Fruit fly (Drosophila melanogaster) whole organism, prepupa: ENCODE results near the gene CG6689.

Experiments
- Blimp-1 ChIP-seq: fragments of 200-800 bp; sonication (Bioruptor generic); optimal IDR thresholded peaks from 3 replicates; lab custom pipeline; 2017; ENCODE audit warnings: missing biosample characterization, missing genetic modification characterization, mild to moderate bottlenecking, moderate library complexity, missing genetic modification reagents
- CG10631 ChIP-seq: fragments of 200-800 bp; sonication (Bioruptor generic); optimal IDR thresholded peaks from 2 replicates; lab custom pipeline; 2016; ENCODE audit warnings: missing biosample characterization, missing genetic modification characterization
- CG10669 ChIP-seq: fragments of 200-800 bp; sonication (Bioruptor generic); optimal IDR thresholded peaks from 3 replicates; lab custom pipeline; 2018; ENCODE audit warnings: missing biosample characterization, mild to moderate bottlenecking, missing genetic modification characterization, moderate library complexity
- CG11294 ChIP-seq: fragments of 200-800 bp; sonication (Bioruptor generic); IDR thresholded peaks from 2 replicates; pipeline ENCODE4 v1.3.6; 2022; ENCODE audit warnings: missing biosample characterization, missing genetic modification characterization
- CG11762 ChIP-seq: fragments of 200-800 bp; sonication (Bioruptor generic); optimal IDR thresholded peaks from 3 replicates; lab custom pipeline; 2016; ENCODE audit warnings: missing biosample characterization, missing genetic modification characterization; ENCODE audit not compliant: insufficient read depth
- CG11902 ChIP-seq: fragments of 200-800 bp; sonication (Bioruptor generic); optimal IDR thresholded peaks from 3 replicates; lab custom pipeline; 2016; ENCODE audit warnings: missing biosample characterization, missing genetic modification characterization
- CG15336 ChIP-seq: fragments of 200-800 bp; sonication (Bioruptor generic); IDR thresholded peaks from 2 replicates; pipeline ENCODE4 v1.3.6; 2022; ENCODE audit warnings: missing biosample characterization, missing genetic modification characterization
- CG1621 ChIP-seq: fragments of 200-800 bp; sonication (Bioruptor generic); optimal IDR thresholded peaks from 3 replicates; lab custom pipeline; 2018; ENCODE audit warnings: missing biosample characterization, mild to moderate bottlenecking, missing genetic modification characterization
- CG16779 ChIP-seq: fragments of 200-800 bp; sonication (Bioruptor generic); optimal IDR thresholded peaks from 3 replicates; lab custom pipeline; 2017; ENCODE audit warnings: missing biosample characterization, mild to moderate bottlenecking, missing genetic modification characterization
- CG3032 ChIP-seq: fragments of 200-800 bp; optimal IDR thresholded peaks from 2 replicates; lab custom pipeline; 2019; ENCODE audit warnings: missing biosample characterization, mild to moderate bottlenecking, missing genetic modification characterization, moderate library complexity
- CG31627 ChIP-seq: fragments of 200-800 bp; sonication (Bioruptor generic); optimal IDR thresholded peaks from 3 replicates; lab custom pipeline; 2016; ENCODE audit warnings: missing biosample characterization, missing genetic modification characterization
- CG32006 ChIP-seq: fragments of 200-800 bp; sonication (Bioruptor generic); optimal IDR thresholded peaks from 3 replicates; lab custom pipeline; 2017; ENCODE audit warnings: missing biosample characterization, mild to moderate bottlenecking, missing genetic modification characterization
- CG34406 ChIP-seq: fragments of 200-800 bp; sonication (Bioruptor generic); optimal IDR thresholded peaks from 3 replicates; lab custom pipeline; 2016; ENCODE audit warnings: missing biosample characterization, missing genetic modification characterization
- CG4318 ChIP-seq: fragments of 200-800 bp; sonication (Bioruptor generic); optimal IDR thresholded peaks from 3 replicates; lab custom pipeline; 2017; ENCODE audit warnings: missing biosample characterization, mild to moderate bottlenecking, missing genetic modification characterization
- CG6163 ChIP-seq: fragments of 200-800 bp; sonication (Bioruptor generic); IDR thresholded peaks from 3 replicates; pipeline ENCODE4 v1.3.6; 2022; ENCODE audit warnings: missing biosample characterization, missing genetic modification characterization
- CG6276 ChIP-seq: fragments of 200-800 bp; sonication (Bioruptor generic); optimal IDR thresholded peaks from 2 replicates; lab custom pipeline; 2017; ENCODE audit warnings: missing biosample characterization, mild to moderate bottlenecking, missing genetic modification characterization
- CG6792 ChIP-seq: fragments of 200-800 bp; sonication (Bioruptor generic); optimal IDR thresholded peaks from 3 replicates; lab custom pipeline; 2016; ENCODE audit warnings: missing biosample characterization, missing genetic modification characterization
- CG6808 ChIP-seq: fragments of 200-800 bp; sonication (Bioruptor generic); optimal IDR thresholded peaks from 3 replicates; lab custom pipeline; 2017; ENCODE audit warnings: missing biosample characterization, missing genetic modification characterization, mild to moderate bottlenecking, moderate library complexity, missing genetic modification reagents
- CG6854 ChIP-seq: fragments of 200-800 bp; sonication (Bioruptor generic); optimal IDR thresholded peaks from 2 replicates; lab custom pipeline; 2017; ENCODE audit warnings: missing biosample characterization, mild to moderate bottlenecking, missing genetic modification characterization
- CG7368 ChIP-seq: fragments of 200-800 bp; sonication (Bioruptor generic); optimal IDR thresholded peaks from 3 replicates; lab custom pipeline; 2016; ENCODE audit warnings: missing biosample characterization, missing genetic modification characterization
- CG8319 ChIP-seq: fragments of 200-800 bp; sonication (Bioruptor generic); optimal IDR thresholded peaks from 3 replicates; lab custom pipeline; 2016; ENCODE audit warnings: missing biosample characterization, missing genetic modification characterization
- CG9139 ChIP-seq: fragments of 200-800 bp; sonication (Bioruptor generic); optimal IDR thresholded peaks from 3 replicates; lab custom pipeline; 2017; ENCODE audit warnings: missing biosample characterization, mild to moderate bottlenecking, missing genetic modification characterization
- Eip75B ChIP-seq: fragments of 200-800 bp; sonication (Bioruptor generic); optimal IDR thresholded peaks from 3 replicates; lab custom pipeline; 2016; ENCODE audit warnings: missing biosample characterization, missing genetic modification characterization
- Eip78C ChIP-seq: fragments of 200-800 bp; sonication (Bioruptor generic); peaks from one replicate; lab custom pipeline; 2016; ENCODE audit warnings: missing biosample characterization, missing genetic modification characterization
- Eip93F ChIP-seq: fragments of 200-800 bp; sonication (Bioruptor generic); optimal IDR thresholded peaks from 2 replicates; lab custom pipeline; 2016; ENCODE audit warnings: missing biosample characterization, mild to moderate bottlenecking, missing genetic modification characterization
- Ets21C ChIP-seq: fragments of 200-800 bp; sonication (Bioruptor generic); optimal IDR thresholded peaks from 3 replicates; lab custom pipeline; 2016; ENCODE audit warnings: missing biosample characterization, missing genetic modification characterization
- Ets96B ChIP-seq: fragments of 200-800 bp; optimal IDR thresholded peaks from 2 replicates; lab custom pipeline; 2019; ENCODE audit warnings: missing biosample characterization, mild to moderate bottlenecking, missing genetic modification characterization, moderate library complexity
- Gug ChIP-seq: fragments of 200-800 bp; sonication (Bioruptor generic); IDR thresholded peaks from 2 replicates; pipeline ENCODE4 v1.3.6; 2022; ENCODE audit warnings: missing biosample characterization, missing genetic modification characterization
- Hr38 ChIP-seq: sonication (Bioruptor generic); optimal IDR thresholded peaks from 2 replicates; lab custom pipeline; 2016; ENCODE audit warnings: missing biosample characterization, missing genetic modification characterization
- Hr39 ChIP-seq: fragments of 200-800 bp; sonication (Bioruptor generic); optimal IDR thresholded peaks from 2 replicates; lab custom pipeline; 2016; ENCODE audit warnings: missing biosample characterization, missing genetic modification characterization
- Hr4 ChIP-seq: fragments of 200-800 bp; sonication (Bioruptor generic); optimal IDR thresholded peaks from 3 replicates; lab custom pipeline; 2016; ENCODE audit warnings: missing biosample characterization, missing genetic modification characterization
- Lpt ChIP-seq: fragments of 200-800 bp; sonication (Bioruptor generic); optimal IDR thresholded peaks from 3 replicates; lab custom pipeline; 2016; ENCODE audit warnings: missing biosample characterization, missing genetic modification characterization
- Met ChIP-seq: fragments of 200-800 bp; sonication (Bioruptor generic); optimal IDR thresholded peaks from 3 replicates; lab custom pipeline; 2016; ENCODE audit warnings: missing biosample characterization, missing genetic modification characterization
- OdsH ChIP-seq: fragments of 200-800 bp; sonication (Bioruptor generic); optimal IDR thresholded peaks from 3 replicates; lab custom pipeline; 2016; ENCODE audit warnings: missing biosample characterization, missing genetic modification characterization
- Smox ChIP-seq: fragments of 200-800 bp; sonication (Bioruptor generic); optimal IDR thresholded peaks from 3 replicates; lab custom pipeline; 2016; ENCODE audit warnings: missing biosample characterization, missing genetic modification characterization
- Sox14 ChIP-seq: fragments of 200-800 bp; sonication (Bioruptor generic); optimal IDR thresholded peaks from 3 replicates; lab custom pipeline; 2016; ENCODE audit warnings: missing biosample characterization, missing genetic modification characterization
- Sox15 ChIP-seq: fragments of 200-800 bp; sonication (Bioruptor generic); optimal IDR thresholded peaks from 3 replicates; lab custom pipeline; 2016; ENCODE audit warnings: missing biosample characterization, missing genetic modification characterization
- achi ChIP-seq: fragments of 200-800 bp; sonication (Bioruptor generic); optimal IDR thresholded peaks from 3 replicates; lab custom pipeline; 2016; ENCODE audit warnings: missing biosample characterization, missing genetic modification characterization
- acj6 ChIP-seq: fragments of 200-800 bp; sonication (Bioruptor generic); optimal IDR thresholded peaks from 3 replicates; lab custom pipeline; 2016; ENCODE audit warnings: missing biosample characterization, missing genetic modification characterization
- cyc ChIP-seq: fragments of 200-800 bp; sonication (Bioruptor generic); optimal IDR thresholded peaks from 3 replicates; lab custom pipeline; 2016; ENCODE audit warnings: missing biosample characterization, missing genetic modification characterization
- dac ChIP-seq: fragments of 200-800 bp; sonication (Bioruptor generic); optimal IDR thresholded peaks from 2 replicates; lab custom pipeline; 2017; ENCODE audit warnings: missing biosample characterization, mild to moderate bottlenecking, missing genetic modification characterization
- dsx ChIP-seq: fragments of 200-800 bp; optimal IDR thresholded peaks from 3 replicates; lab custom pipeline; 2019; ENCODE audit warnings: missing biosample characterization, mild to moderate bottlenecking, missing genetic modification characterization, moderate library complexity; ENCODE audit not compliant: poor library complexity, severe bottlenecking
- eg ChIP-seq: fragments of 200-800 bp; sonication (Bioruptor generic); IDR thresholded peaks from 3 replicates; pipeline ENCODE4 v1.3.6; 2022; ENCODE audit warnings: missing biosample characterization, missing genetic modification characterization
- esn ChIP-seq: fragments of 200-800 bp; sonication (Bioruptor generic); optimal IDR thresholded peaks from 2 replicates; lab custom pipeline; 2016; ENCODE audit warnings: missing biosample characterization, mild to moderate bottlenecking, missing genetic modification characterization, moderate library complexity
- fd85E ChIP-seq: fragments of 200-800 bp; sonication (Bioruptor generic); optimal IDR thresholded peaks from 3 replicates; lab custom pipeline; 2016; ENCODE audit warnings: missing biosample characterization, missing genetic modification characterization
- fkh ChIP-seq: fragments of 200-800 bp; sonication (Bioruptor generic); optimal IDR thresholded peaks from 3 replicates; lab custom pipeline; 2017; ENCODE audit warnings: missing biosample characterization, mild to moderate bottlenecking, missing genetic modification characterization, moderate library complexity
- lz ChIP-seq: fragments of 200-800 bp; sonication (Bioruptor generic); optimal IDR thresholded peaks from 3 replicates; lab custom pipeline; 2016; ENCODE audit warnings: missing biosample characterization, missing genetic modification characterization
- pdm3 ChIP-seq: fragments of 200-800 bp; sonication (Bioruptor generic); optimal IDR thresholded peaks from 3 replicates; lab custom pipeline; 2016; ENCODE audit warnings: missing biosample characterization, missing genetic modification characterization
- salr ChIP-seq, 2 experiments: fragments of 200-800 bp; sonication (Bioruptor generic); optimal IDR thresholded peaks; 3 replicates each; lab custom pipeline; 2016 to 2018; ENCODE audit warnings: missing biosample characterization in 2 of 2, missing genetic modification characterization in 2 of 2, mild to moderate bottlenecking in 1 of 2
- spab ChIP-seq: fragments of 200-800 bp; sonication (Bioruptor generic); optimal IDR thresholded peaks from 2 replicates; lab custom pipeline; 2017; ENCODE audit warnings: missing biosample characterization, mild to moderate bottlenecking, missing genetic modification characterization, missing genetic modification reagents
- ss ChIP-seq, 2 experiments: fragments of 200-800 bp; sonication (Bioruptor generic); optimal IDR thresholded peaks; 2 replicates in 1 of 2; 3 replicates in 1 of 2; lab custom pipeline; 2017 to 2018; ENCODE audit warnings: mild to moderate bottlenecking in 2 of 2, missing biosample characterization in 2 of 2, missing genetic modification characterization in 2 of 2, moderate library complexity in 1 of 2
- svp ChIP-seq: fragments of 200-800 bp; sonication (Bioruptor generic); peaks from one replicate; lab custom pipeline; 2016; ENCODE audit warnings: missing biosample characterization, missing genetic modification characterization

Gene CG6689

DNA sequence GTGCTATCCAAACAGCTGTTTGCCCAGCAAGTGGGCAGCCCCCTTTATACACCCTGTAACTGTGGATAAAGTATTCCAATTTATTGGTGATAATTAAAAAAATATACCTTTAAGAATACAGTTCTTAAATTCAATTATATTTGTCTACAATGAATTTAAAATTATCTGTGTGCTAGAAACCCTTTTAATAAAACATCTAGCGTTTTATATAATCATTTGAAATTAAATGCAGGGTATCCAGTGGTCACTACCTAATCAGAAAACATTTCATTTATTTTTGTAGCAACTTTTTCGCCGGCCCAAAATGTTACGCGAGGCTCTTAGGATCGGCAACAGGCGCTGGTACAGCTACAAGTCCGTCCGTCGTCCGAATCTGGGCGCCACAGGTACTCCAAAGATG is 6.6 kb upstream of the CG6689 start, which contains the start of gene CG17726:
Gene CG17726, plus strand, starts transcription at position 267 of the 400 bp plus-strand sequence.
- TF ChIP-seq CG32006 (GFP tag; lab: Kevin White, UChicago), result peak; percentile 94
- peak; percentile 99 for TF ChIP-seq CG15336 (GFP tag; lab: Robert Waterston, UW)
- no peak for TF ChIP-seq spab (GFP tag; lab: Kevin White, UChicago)
- TF ChIP-seq CG11902, result peak; percentile 92
- peak; percentile 97 for TF ChIP-seq Ets96B (tag; lab: Kevin White, UChicago)
- TF ChIP-seq acj6 (GFP tag; lab: Kevin White, UChicago), result peak; percentile 97
- no peak for TF ChIP-seq fd85E (GFP tag; lab: Kevin White, UChicago)
- TF ChIP-seq svp (GFP tag; lab: Kevin White, UChicago), result peak; percentile 98
- peak; percentile 99 for TF ChIP-seq CG6163 (GFP tag; lab: Robert Waterston, UW)
- peak; percentile 96 for TF ChIP-seq Met (GFP tag; lab: Kevin White, UChicago)
- peak; percentile 76 for TF ChIP-seq Eip93F (GFP tag; lab: Kevin White, UChicago)
- TF ChIP-seq lz (GFP tag; lab: Kevin White, UChicago), result peak; percentile 97
- peak; percentile 94 for TF ChIP-seq CG9139 (GFP tag; lab: Kevin White, UChicago)
- peak; percentile 96 for TF ChIP-seq dsx (GFP tag; lab: Kevin White, UChicago)
- TF ChIP-seq CG31627 (GFP tag; lab: Kevin White, UChicago), result peak; percentile 97
- no peak for TF ChIP-seq CG10631 (GFP tag; lab: Kevin White, UChicago)
- TF ChIP-seq Hr4 (GFP tag; lab: Kevin White, UChicago), result no peak
- peak; percentile 96 for TF ChIP-seq Gug
- TF ChIP-seq CG8319 (GFP tag; lab: Kevin White, UChicago), result no peak
- peak; percentile 97 for TF ChIP-seq OdsH (GFP tag; lab: Kevin White, UChicago)
- TF ChIP-seq CG6792 (GFP tag; lab: Kevin White, UChicago), result peak; percentile 97
- TF ChIP-seq CG6854 (GFP tag; lab: Kevin White, UChicago), result peak; percentile 89
- TF ChIP-seq Blimp-1 (GFP tag; lab: Kevin White, UChicago), result peak; percentile 80
- no peak for TF ChIP-seq CG11762
- TF ChIP-seq CG1621 (tag; lab: Kevin White, UChicago), result peak; percentile 93
- peak; percentile 92 for TF ChIP-seq Ets21C (GFP tag; lab: Kevin White, UChicago)
- no peak for TF ChIP-seq CG4318
- peak; percentile 89 for TF ChIP-seq CG6808 (GFP tag; lab: Kevin White, UChicago)
- peak; percentile 94 for TF ChIP-seq CG7368
- no peak for TF ChIP-seq Hr38
- TF ChIP-seq Eip78C, result peak; percentile 99
- TF ChIP-seq pdm3 (GFP tag; lab: Kevin White, UChicago), result peak; percentile 97
- TF ChIP-seq salr (GFP tag; optimal IDR thresholded peaks at IDR 0.05; lab: Kevin White, UChicago), result peak; percentile 89 to 95
- TF ChIP-seq cyc (GFP tag; lab: Kevin White, UChicago), result peak; percentile 95
- peak; percentile 94 for TF ChIP-seq Sox15 (GFP tag; lab: Kevin White, UChicago)
- TF ChIP-seq Sox14, result peak; percentile 97
- TF ChIP-seq ss (GFP tag; optimal IDR thresholded peaks at IDR 0.05; lab: Kevin White, UChicago), result peak in 1 of 2 experiments; percentile 96
- TF ChIP-seq CG6276 (GFP tag; lab: Kevin White, UChicago), result no peak
- TF ChIP-seq Smox (GFP tag; lab: Kevin White, UChicago), result peak; percentile 97
- TF ChIP-seq CG11294 (GFP tag; lab: Robert Waterston, UW), result peak; percentile 95
- TF ChIP-seq dac, result peak; percentile 71
- TF ChIP-seq CG3032, result peak; percentile 98
- TF ChIP-seq fkh (GFP tag; lab: Kevin White, UChicago), result no peak
- TF ChIP-seq esn (GFP tag; lab: Kevin White, UChicago), result peak; percentile 98
- peak; percentile 87 for TF ChIP-seq Lpt (GFP tag; lab: Kevin White, UChicago)
- peak; percentile 96 for TF ChIP-seq achi (GFP tag; lab: Kevin White, UChicago)
- TF ChIP-seq Hr39, result peak; percentile 95
- no peak for TF ChIP-seq CG16779 (tag; lab: Kevin White, UChicago)
- TF ChIP-seq eg (GFP tag; lab: Robert Waterston, UW), result peak; percentile 99
- peak; percentile 99 for TF ChIP-seq CG34406 (GFP tag; lab: Kevin White, UChicago)
- TF ChIP-seq Eip75B (GFP tag; lab: Kevin White, UChicago), result peak; percentile 96
- peak; percentile 94 for TF ChIP-seq CG10669 (GFP tag; lab: Kevin White, UChicago)
